Worm (Caenorhabditis elegans) whole organism, L1 larva: ENCODE data around the gene odr-1.

Experiments
- elt-3 ChIP-seq, 6 experiments: fragments of 150-350 bp in 1 of 6; sonication (generic microtip); optimal IDR thresholded peaks; 2 replicates each; lab custom pipeline; 2017 to 2018; ENCODE audit warnings: missing biosample characterization in 6 of 6, missing genetic modification characterization in 6 of 6, inconsistent platforms in 1 of 6
- mdl-1 ChIP-seq, 2 experiments: fragments of 150-350 bp; optimal IDR thresholded peaks; 2 replicates each; lab custom pipeline; 2014 to 2017; ENCODE audit warnings: missing biosample characterization in 2 of 2, missing genetic modification characterization in 2 of 2, inconsistent platforms in 1 of 2
- nhr-28 ChIP-seq: fragments of 150-350 bp; optimal IDR thresholded peaks from 2 replicates; lab custom pipeline; 2014; ENCODE audit warnings: missing biosample characterization, missing genetic modification characterization
- pag-3 ChIP-seq: sonication (generic microtip); optimal IDR thresholded peaks from 2 replicates; lab custom pipeline; 2017; ENCODE audit warnings: missing genetic modification characterization, mild to moderate bottlenecking, missing compliant biosample characterization, antibody characterized with exemption, borderline replicate concordance; ENCODE audit not compliant: insufficient read depth
- rnt-1 ChIP-seq: sonication (generic microtip); optimal IDR thresholded peaks from 2 replicates; lab custom pipeline; 2016; ENCODE audit warnings: mild to moderate bottlenecking, missing genetic modification characterization, moderate library complexity, missing compliant biosample characterization

ce11 chrX:13561954-13562353, 11.2 kb upstream of the odr-1 start:
- TF ChIP-seq rnt-1 (tag; lab: Kevin White, UChicago): peak; percentile 49
- no peak for TF ChIP-seq elt-3 (tag; optimal IDR thresholded peaks at IDR 0.05; lab: Kevin White, UChicago)
- TF ChIP-seq nhr-28 (tag; lab: Kevin White, UChicago): no peak
- TF ChIP-seq mdl-1 (tag; optimal IDR thresholded peaks at IDR 0.05; lab: Kevin White, UChicago): no peak
- peak; percentile 62 for TF ChIP-seq pag-3 (tag; lab: Kevin White, UChicago)
